Worm (Caenorhabditis elegans) whole organism, L4/young adult: ENCODE measurements around the gene T04B8.5.

Experiments
- dao-5 ChIP-seq: sonication (generic microtip); optimal IDR thresholded peaks from 2 replicates; lab custom pipeline; 2016; ENCODE audit warnings: missing genotype, missing genetic modification characterization, moderate library complexity, missing compliant biosample characterization
- him-1 ChIP-seq: sonication (generic microtip); optimal IDR thresholded peaks from 2 replicates; lab custom pipeline; 2016; ENCODE audit warnings: missing genotype, missing genetic modification reagents, missing genetic modification characterization, missing compliant biosample characterization

- TF ChIP-seq him-1 (no peak), dao-5 (no peak)
These were observed 33.2 kb downstream of the T04B8.5 start, which contains the start of gene W08F4.10 for ce11 chrII:591110-591509.
